Fruit fly (Drosophila melanogaster) whole organism, prepupa: ENCODE data around the gene mgl.
A peak's percentile ranks its signal among the peaks of the same experiment; 100 is the strongest.

Source experiments
- CG10631 ChIP-seq: fragments of 200-800 bp; sonication (Bioruptor generic); optimal IDR thresholded peaks from 2 replicates; lab custom pipeline; 2016; ENCODE audit warnings: missing biosample characterization, missing genetic modification characterization
- CG10669 ChIP-seq: fragments of 200-800 bp; sonication (Bioruptor generic); optimal IDR thresholded peaks from 3 replicates; lab custom pipeline; 2018; ENCODE audit warnings: missing biosample characterization, mild to moderate bottlenecking, missing genetic modification characterization, moderate library complexity
- CG11762 ChIP-seq: fragments of 200-800 bp; sonication (Bioruptor generic); optimal IDR thresholded peaks from 3 replicates; lab custom pipeline; 2016; ENCODE audit warnings: missing biosample characterization, missing genetic modification characterization; ENCODE audit not compliant: insufficient read depth
- CG11902 ChIP-seq: fragments of 200-800 bp; sonication (Bioruptor generic); optimal IDR thresholded peaks from 3 replicates; lab custom pipeline; 2016; ENCODE audit warnings: missing biosample characterization, missing genetic modification characterization
- CG15336 ChIP-seq: fragments of 200-800 bp; sonication (Bioruptor generic); IDR thresholded peaks from 2 replicates; pipeline ENCODE4 v1.3.6; 2022; ENCODE audit warnings: missing biosample characterization, missing genetic modification characterization
- CG1621 ChIP-seq: fragments of 200-800 bp; sonication (Bioruptor generic); optimal IDR thresholded peaks from 3 replicates; lab custom pipeline; 2018; ENCODE audit warnings: missing biosample characterization, mild to moderate bottlenecking, missing genetic modification characterization
- CG16779 ChIP-seq: fragments of 200-800 bp; sonication (Bioruptor generic); optimal IDR thresholded peaks from 3 replicates; lab custom pipeline; 2017; ENCODE audit warnings: missing biosample characterization, mild to moderate bottlenecking, missing genetic modification characterization
- CG3032 ChIP-seq: fragments of 200-800 bp; optimal IDR thresholded peaks from 2 replicates; lab custom pipeline; 2019; ENCODE audit warnings: missing biosample characterization, mild to moderate bottlenecking, missing genetic modification characterization, moderate library complexity
- CG31627 ChIP-seq: fragments of 200-800 bp; sonication (Bioruptor generic); optimal IDR thresholded peaks from 3 replicates; lab custom pipeline; 2016; ENCODE audit warnings: missing biosample characterization, missing genetic modification characterization
- CG32006 ChIP-seq: fragments of 200-800 bp; sonication (Bioruptor generic); optimal IDR thresholded peaks from 3 replicates; lab custom pipeline; 2017; ENCODE audit warnings: missing biosample characterization, mild to moderate bottlenecking, missing genetic modification characterization
- CG34406 ChIP-seq: fragments of 200-800 bp; sonication (Bioruptor generic); optimal IDR thresholded peaks from 3 replicates; lab custom pipeline; 2016; ENCODE audit warnings: missing biosample characterization, missing genetic modification characterization
- CG3919 ChIP-seq: fragments of 200-800 bp; sonication (Bioruptor generic); optimal IDR thresholded peaks from 3 replicates; lab custom pipeline; 2016; ENCODE audit warnings: missing biosample characterization, missing genetic modification characterization
- CG4318 ChIP-seq: fragments of 200-800 bp; sonication (Bioruptor generic); optimal IDR thresholded peaks from 3 replicates; lab custom pipeline; 2017; ENCODE audit warnings: missing biosample characterization, mild to moderate bottlenecking, missing genetic modification characterization
- CG6163 ChIP-seq: fragments of 200-800 bp; sonication (Bioruptor generic); IDR thresholded peaks from 3 replicates; pipeline ENCODE4 v1.3.6; 2022; ENCODE audit warnings: missing biosample characterization, missing genetic modification characterization
- CG6276 ChIP-seq: fragments of 200-800 bp; sonication (Bioruptor generic); optimal IDR thresholded peaks from 2 replicates; lab custom pipeline; 2017; ENCODE audit warnings: missing biosample characterization, mild to moderate bottlenecking, missing genetic modification characterization
- CG6792 ChIP-seq: fragments of 200-800 bp; sonication (Bioruptor generic); optimal IDR thresholded peaks from 3 replicates; lab custom pipeline; 2016; ENCODE audit warnings: missing biosample characterization, missing genetic modification characterization
- CG6808 ChIP-seq: fragments of 200-800 bp; sonication (Bioruptor generic); optimal IDR thresholded peaks from 3 replicates; lab custom pipeline; 2017; ENCODE audit warnings: missing biosample characterization, missing genetic modification characterization, mild to moderate bottlenecking, moderate library complexity, missing genetic modification reagents
- CG7368 ChIP-seq: fragments of 200-800 bp; sonication (Bioruptor generic); optimal IDR thresholded peaks from 3 replicates; lab custom pipeline; 2016; ENCODE audit warnings: missing biosample characterization, missing genetic modification characterization
- CG8119 ChIP-seq: fragments of 200-800 bp; sonication (Bioruptor generic); IDR thresholded peaks from 3 replicates; pipeline ENCODE4 v1.3.6; 2022; ENCODE audit warnings: missing biosample characterization, missing genetic modification characterization
- CG8632 ChIP-seq: fragments of 200-800 bp; sonication (Bioruptor generic); optimal IDR thresholded peaks from 3 replicates; lab custom pipeline; 2016; ENCODE audit warnings: missing biosample characterization, missing genetic modification characterization
- CG9139 ChIP-seq: fragments of 200-800 bp; sonication (Bioruptor generic); optimal IDR thresholded peaks from 3 replicates; lab custom pipeline; 2017; ENCODE audit warnings: missing biosample characterization, mild to moderate bottlenecking, missing genetic modification characterization
- Eip75B ChIP-seq: fragments of 200-800 bp; sonication (Bioruptor generic); optimal IDR thresholded peaks from 3 replicates; lab custom pipeline; 2016; ENCODE audit warnings: missing biosample characterization, missing genetic modification characterization
- Eip78C ChIP-seq: fragments of 200-800 bp; sonication (Bioruptor generic); peaks from one replicate; lab custom pipeline; 2016; ENCODE audit warnings: missing biosample characterization, missing genetic modification characterization
- Eip93F ChIP-seq: fragments of 200-800 bp; sonication (Bioruptor generic); optimal IDR thresholded peaks from 2 replicates; lab custom pipeline; 2016; ENCODE audit warnings: missing biosample characterization, mild to moderate bottlenecking, missing genetic modification characterization
- Ets21C ChIP-seq: fragments of 200-800 bp; sonication (Bioruptor generic); optimal IDR thresholded peaks from 3 replicates; lab custom pipeline; 2016; ENCODE audit warnings: missing biosample characterization, missing genetic modification characterization
- Hr38 ChIP-seq: sonication (Bioruptor generic); optimal IDR thresholded peaks from 2 replicates; lab custom pipeline; 2016; ENCODE audit warnings: missing biosample characterization, missing genetic modification characterization
- Hr39 ChIP-seq: fragments of 200-800 bp; sonication (Bioruptor generic); optimal IDR thresholded peaks from 2 replicates; lab custom pipeline; 2016; ENCODE audit warnings: missing biosample characterization, missing genetic modification characterization
- Hr4 ChIP-seq: fragments of 200-800 bp; sonication (Bioruptor generic); optimal IDR thresholded peaks from 3 replicates; lab custom pipeline; 2016; ENCODE audit warnings: missing biosample characterization, missing genetic modification characterization
- Lpt ChIP-seq: fragments of 200-800 bp; sonication (Bioruptor generic); optimal IDR thresholded peaks from 3 replicates; lab custom pipeline; 2016; ENCODE audit warnings: missing biosample characterization, missing genetic modification characterization
- Met ChIP-seq: fragments of 200-800 bp; sonication (Bioruptor generic); optimal IDR thresholded peaks from 3 replicates; lab custom pipeline; 2016; ENCODE audit warnings: missing biosample characterization, missing genetic modification characterization
- OdsH ChIP-seq: fragments of 200-800 bp; sonication (Bioruptor generic); optimal IDR thresholded peaks from 3 replicates; lab custom pipeline; 2016; ENCODE audit warnings: missing biosample characterization, missing genetic modification characterization
- Smox ChIP-seq: fragments of 200-800 bp; sonication (Bioruptor generic); optimal IDR thresholded peaks from 3 replicates; lab custom pipeline; 2016; ENCODE audit warnings: missing biosample characterization, missing genetic modification characterization
- Sox102F ChIP-seq: fragments of 200-800 bp; sonication (Bioruptor generic); optimal IDR thresholded peaks from 2 replicates; lab custom pipeline; 2016; ENCODE audit warnings: missing biosample characterization, mild to moderate bottlenecking, missing genetic modification characterization
- Sox15 ChIP-seq: fragments of 200-800 bp; sonication (Bioruptor generic); optimal IDR thresholded peaks from 3 replicates; lab custom pipeline; 2016; ENCODE audit warnings: missing biosample characterization, missing genetic modification characterization
- achi ChIP-seq: fragments of 200-800 bp; sonication (Bioruptor generic); optimal IDR thresholded peaks from 3 replicates; lab custom pipeline; 2016; ENCODE audit warnings: missing biosample characterization, missing genetic modification characterization
- acj6 ChIP-seq: fragments of 200-800 bp; sonication (Bioruptor generic); optimal IDR thresholded peaks from 3 replicates; lab custom pipeline; 2016; ENCODE audit warnings: missing biosample characterization, missing genetic modification characterization
- cyc ChIP-seq: fragments of 200-800 bp; sonication (Bioruptor generic); optimal IDR thresholded peaks from 3 replicates; lab custom pipeline; 2016; ENCODE audit warnings: missing biosample characterization, missing genetic modification characterization
- dac ChIP-seq: fragments of 200-800 bp; sonication (Bioruptor generic); optimal IDR thresholded peaks from 2 replicates; lab custom pipeline; 2017; ENCODE audit warnings: missing biosample characterization, mild to moderate bottlenecking, missing genetic modification characterization
- eg ChIP-seq: fragments of 200-800 bp; sonication (Bioruptor generic); IDR thresholded peaks from 3 replicates; pipeline ENCODE4 v1.3.6; 2022; ENCODE audit warnings: missing biosample characterization, missing genetic modification characterization
- fd59A ChIP-seq: fragments of 200-800 bp; sonication (Bioruptor generic); optimal IDR thresholded peaks from 2 replicates; lab custom pipeline; 2017; ENCODE audit warnings: missing biosample characterization, mild to moderate bottlenecking, missing genetic modification characterization, missing genetic modification reagents
- fd85E ChIP-seq: fragments of 200-800 bp; sonication (Bioruptor generic); optimal IDR thresholded peaks from 3 replicates; lab custom pipeline; 2016; ENCODE audit warnings: missing biosample characterization, missing genetic modification characterization
- fkh ChIP-seq: fragments of 200-800 bp; sonication (Bioruptor generic); optimal IDR thresholded peaks from 3 replicates; lab custom pipeline; 2017; ENCODE audit warnings: missing biosample characterization, mild to moderate bottlenecking, missing genetic modification characterization, moderate library complexity
- lz ChIP-seq: fragments of 200-800 bp; sonication (Bioruptor generic); optimal IDR thresholded peaks from 3 replicates; lab custom pipeline; 2016; ENCODE audit warnings: missing biosample characterization, missing genetic modification characterization
- net ChIP-seq: fragments of 200-800 bp; sonication (Bioruptor generic); optimal IDR thresholded peaks from 3 replicates; lab custom pipeline; 2016; ENCODE audit warnings: missing biosample characterization, missing genetic modification characterization
- pdm3 ChIP-seq: fragments of 200-800 bp; sonication (Bioruptor generic); optimal IDR thresholded peaks from 3 replicates; lab custom pipeline; 2016; ENCODE audit warnings: missing biosample characterization, missing genetic modification characterization
- salr ChIP-seq, 2 experiments: fragments of 200-800 bp; sonication (Bioruptor generic); optimal IDR thresholded peaks; 3 replicates each; lab custom pipeline; 2016 to 2018; ENCODE audit warnings: missing biosample characterization in 2 of 2, missing genetic modification characterization in 2 of 2, mild to moderate bottlenecking in 1 of 2
- spab ChIP-seq: fragments of 200-800 bp; sonication (Bioruptor generic); optimal IDR thresholded peaks from 2 replicates; lab custom pipeline; 2017; ENCODE audit warnings: missing biosample characterization, mild to moderate bottlenecking, missing genetic modification characterization, missing genetic modification reagents
- ss ChIP-seq, 2 experiments: fragments of 200-800 bp; sonication (Bioruptor generic); optimal IDR thresholded peaks; 2 replicates in 1 of 2; 3 replicates in 1 of 2; lab custom pipeline; 2017 to 2018; ENCODE audit warnings: mild to moderate bottlenecking in 2 of 2, missing biosample characterization in 2 of 2, missing genetic modification characterization in 2 of 2, moderate library complexity in 1 of 2
- topi ChIP-seq: fragments of 200-800 bp; sonication (Bioruptor generic); optimal IDR thresholded peaks from 3 replicates; lab custom pipeline; 2016; ENCODE audit warnings: missing biosample characterization, missing genetic modification characterization
- vri ChIP-seq: fragments of 200-800 bp; sonication (Bioruptor generic); optimal IDR thresholded peaks from 3 replicates; lab custom pipeline; 2016; ENCODE audit warnings: missing biosample characterization, mild to moderate bottlenecking, missing genetic modification characterization

Gene mgl

DNA sequence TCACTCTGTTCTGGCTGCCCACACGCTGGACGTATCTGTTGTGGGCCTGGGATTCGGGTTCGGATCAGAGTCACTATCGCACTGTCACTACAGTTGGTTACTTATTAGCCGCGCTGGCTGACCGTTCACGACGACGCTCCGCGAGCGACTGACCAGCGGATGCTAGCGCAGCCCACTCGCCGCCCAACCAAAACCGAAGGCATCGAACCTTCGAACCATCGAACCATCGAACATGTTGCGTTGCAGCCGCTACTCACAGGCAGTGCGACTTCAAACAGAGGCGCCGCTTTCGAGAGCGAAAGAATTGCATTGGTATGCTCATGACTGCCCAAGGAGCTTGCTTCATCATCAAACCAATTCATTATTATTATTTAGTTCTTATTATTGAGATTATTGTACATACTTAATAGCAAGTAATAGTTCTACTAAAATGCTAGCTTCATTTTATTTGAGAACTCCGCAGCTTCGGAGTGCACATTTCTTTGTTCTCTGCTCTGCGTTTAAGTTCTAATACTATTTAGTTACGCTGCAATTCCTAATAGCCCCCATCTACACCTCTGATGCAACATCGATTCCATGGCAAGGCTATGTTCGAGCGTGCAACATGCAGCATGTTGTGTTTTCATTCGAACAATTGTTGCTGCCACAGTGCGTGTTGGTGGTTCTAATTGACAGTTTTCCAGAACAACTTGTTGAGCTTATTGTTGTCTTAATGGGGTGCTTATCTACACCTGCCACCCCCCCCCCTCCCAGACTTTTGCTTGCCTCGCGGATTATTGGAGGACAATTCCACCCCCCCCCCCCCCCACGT, at the start of gene mgl:
mgl (minus strand) TSS at position 136 of the 811 bp plus-strand sequence.
- TF ChIP-seq Lpt (GFP tag; lab: Kevin White, UChicago) (peak; percentile 96), spab (peak; percentile 96), CG8632 (GFP tag; lab: Kevin White, UChicago) (peak; percentile 94), CG15336 (GFP tag; lab: Robert Waterston, UW) (peak; percentile 96), Sox15 (GFP tag; lab: Kevin White, UChicago) (peak; percentile 88), CG10631 (peak; percentile 97), fd85E (GFP tag; lab: Kevin White, UChicago) (peak; percentile 79), CG16779 (peak; percentile 95), CG6276 (GFP tag; lab: Kevin White, UChicago) (peak; percentile 98), CG6792 (peak; percentile 93), acj6 (peak; percentile 96), CG7368 (peak; percentile 94), CG32006 (peak; percentile 99), CG9139 (GFP tag; lab: Kevin White, UChicago) (peak; percentile 85), CG10669 (GFP tag; lab: Kevin White, UChicago) (peak; percentile 95), eg (GFP tag; lab: Robert Waterston, UW) (peak; percentile 91), Ets21C (GFP tag; lab: Kevin White, UChicago) (peak; percentile 77), Sox102F (GFP tag; lab: Kevin White, UChicago) (peak; percentile 82), dac (peak; percentile 98), CG1621 (tag; lab: Kevin White, UChicago) (peak; percentile 91), lz (GFP tag; lab: Kevin White, UChicago) (peak; percentile 92), Eip75B (GFP tag; lab: Kevin White, UChicago) (peak; percentile 94), Hr4 (peak; percentile 98), topi (peak; percentile 89), Eip78C (GFP tag; lab: Kevin White, UChicago) (peak; percentile 99), CG31627 (GFP tag; lab: Kevin White, UChicago) (peak; percentile 87), CG6163 (GFP tag; lab: Robert Waterston, UW) (peak; percentile 89), cyc (GFP tag; lab: Kevin White, UChicago) (peak; percentile 86), ss (GFP tag; optimal IDR thresholded peaks at IDR 0.05; lab: Kevin White, UChicago) (peak; percentile 87 to 89), vri (GFP tag; lab: Kevin White, UChicago) (peak; percentile 68), Met (GFP tag; lab: Kevin White, UChicago) (peak; percentile 92), CG3919 (GFP tag; lab: Kevin White, UChicago) (peak; percentile 94), CG6808 (GFP tag; lab: Kevin White, UChicago) (peak; percentile 92), salr (GFP tag; optimal IDR thresholded peaks at IDR 0.05; lab: Kevin White, UChicago) (peak; percentile 83 to 98), CG11762 (GFP tag; lab: Kevin White, UChicago) (peak; percentile 94), net (GFP tag; lab: Kevin White, UChicago) (peak; percentile 97), Hr39 (GFP tag; lab: Kevin White, UChicago) (peak; percentile 82), Eip93F (GFP tag; lab: Kevin White, UChicago) (peak; percentile 57), CG11902 (GFP tag; lab: Kevin White, UChicago) (peak; percentile 84), fkh (GFP tag; lab: Kevin White, UChicago) (no peak), pdm3 (GFP tag; lab: Kevin White, UChicago) (peak; percentile 96), fd59A (GFP tag; lab: Kevin White, UChicago) (peak; percentile 95), CG34406 (GFP tag; lab: Kevin White, UChicago) (peak; percentile 93), CG4318 (GFP tag; lab: Kevin White, UChicago) (peak; percentile 99), Smox (GFP tag; lab: Kevin White, UChicago) (peak; percentile 89), CG8119 (peak; percentile 97), CG3032 (peak; percentile 92), achi (peak; percentile 96), Hr38 (no peak), OdsH (GFP tag; lab: Kevin White, UChicago) (peak; percentile 97)
